Worm (Caenorhabditis elegans) whole organism, late embryonic: ENCODE measurements around the gene tpi-1.

Source experiments
- K02D7.2 ChIP-seq: sonication (generic microtip); optimal IDR thresholded peaks from 2 replicates; lab custom pipeline; 2017; ENCODE audit warnings: mild to moderate bottlenecking, missing genetic modification characterization, missing compliant biosample characterization
- T23F11.4 ChIP-seq: fragments of 200-800 bp; sonication (Bioruptor generic); optimal IDR thresholded peaks from 2 replicates; lab custom pipeline; 2018; ENCODE audit warnings: mild to moderate bottlenecking, missing genetic modification characterization, missing compliant biosample characterization
- Y22D7AL.16 ChIP-seq: sonication (generic microtip); optimal IDR thresholded peaks from 2 replicates; lab custom pipeline; 2016; ENCODE audit warnings: missing genetic modification characterization, missing compliant biosample characterization
- ahr-1 ChIP-seq: sonication (generic microtip); optimal IDR thresholded peaks from 2 replicates; lab custom pipeline; 2016; ENCODE audit warnings: missing genetic modification characterization, missing compliant biosample characterization
- ama-1 ChIP-seq: fragments of 150-350 bp; optimal IDR thresholded peaks from 2 replicates; lab custom pipeline; 2014
- ceh-14 ChIP-seq: sonication (generic microtip); optimal IDR thresholded peaks from 2 replicates; lab custom pipeline; 2016; ENCODE audit warnings: missing genotype, missing genetic modification characterization, missing compliant biosample characterization
- ceh-18 ChIP-seq: sonication (generic microtip); optimal IDR thresholded peaks from 2 replicates; lab custom pipeline; 2016; ENCODE audit warnings: missing genetic modification characterization, missing compliant biosample characterization
- ceh-24 ChIP-seq: sonication (generic microtip); optimal IDR thresholded peaks from 2 replicates; lab custom pipeline; 2016; ENCODE audit warnings: mild to moderate bottlenecking, missing genetic modification characterization, missing compliant biosample characterization
- ceh-30 ChIP-seq: fragments of 150-350 bp; optimal IDR thresholded peaks from 2 replicates; lab custom pipeline; 2014; ENCODE audit warnings: missing biosample characterization, missing genetic modification characterization
- ceh-34 ChIP-seq: sonication (generic microtip); optimal IDR thresholded peaks from 2 replicates; lab custom pipeline; 2016; ENCODE audit warnings: mild to moderate bottlenecking, missing genetic modification characterization, missing compliant biosample characterization
- ceh-45 ChIP-seq: fragments of 200-800 bp; sonication (Bioruptor generic); IDR thresholded peaks from 2 replicates; pipeline ENCODE4 v1.3.6; 2022; ENCODE audit warnings: missing genetic modification reagents, missing genetic modification characterization, missing compliant biosample characterization
- ceh-48 ChIP-seq: sonication (generic microtip); optimal IDR thresholded peaks from 2 replicates; lab custom pipeline; 2016; ENCODE audit warnings: missing genetic modification characterization, inconsistent platforms, missing compliant biosample characterization
- ceh-6 ChIP-seq: fragments of 200-800 bp; sonication (Bioruptor generic); optimal IDR thresholded peaks from 2 replicates; lab custom pipeline; 2018; ENCODE audit warnings: mild to moderate bottlenecking, missing genetic modification characterization, missing compliant biosample characterization
- ceh-9 ChIP-seq: sonication (generic microtip); optimal IDR thresholded peaks from 2 replicates; lab custom pipeline; 2016; ENCODE audit warnings: mild to moderate bottlenecking, missing genetic modification characterization, inconsistent platforms, missing compliant biosample characterization
- che-1 ChIP-seq: sonication (generic microtip); optimal IDR thresholded peaks from 2 replicates; lab custom pipeline; 2016; ENCODE audit warnings: mild to moderate bottlenecking, missing genetic modification characterization, missing compliant biosample characterization
- dmd-4 ChIP-seq: sonication (generic microtip); optimal IDR thresholded peaks from 2 replicates; lab custom pipeline; 2016; ENCODE audit warnings: borderline replicate concordance, missing genetic modification characterization, missing compliant biosample characterization
- dve-1 ChIP-seq: sonication (generic microtip); optimal IDR thresholded peaks from 2 replicates; lab custom pipeline; 2017; ENCODE audit warnings: antibody characterized with exemption, mild to moderate bottlenecking, missing genetic modification characterization, missing compliant biosample characterization
- elt-2 ChIP-seq: sonication (generic microtip); optimal IDR thresholded peaks from 2 replicates; lab custom pipeline; 2016; ENCODE audit warnings: missing genetic modification reagents, missing genetic modification characterization, missing compliant biosample characterization
- elt-4 ChIP-seq: sonication (generic microtip); optimal IDR thresholded peaks from 2 replicates; lab custom pipeline; 2016; ENCODE audit warnings: missing genetic modification characterization, missing compliant biosample characterization
- ets-4 ChIP-seq: sonication (generic microtip); optimal IDR thresholded peaks from 2 replicates; lab custom pipeline; 2016; ENCODE audit warnings: missing genetic modification characterization, missing compliant biosample characterization
- fax-1 ChIP-seq: sonication (generic microtip); optimal IDR thresholded peaks from 2 replicates; lab custom pipeline; 2016; ENCODE audit warnings: missing genotype, missing genetic modification characterization, missing compliant biosample characterization
- gmeb-2 ChIP-seq: sonication (generic microtip); optimal IDR thresholded peaks from 2 replicates; lab custom pipeline; 2016; ENCODE audit warnings: missing genetic modification characterization, inconsistent platforms, missing compliant biosample characterization
- hlh-30 ChIP-seq: sonication (generic microtip); optimal IDR thresholded peaks from 2 replicates; lab custom pipeline; 2017; ENCODE audit warnings: antibody characterized with exemption, missing genetic modification characterization, missing compliant biosample characterization; ENCODE audit not compliant: insufficient read depth
- hlh-8 ChIP-seq: sonication (generic microtip); optimal IDR thresholded peaks from 2 replicates; lab custom pipeline; 2016; ENCODE audit warnings: missing genotype, missing genetic modification characterization, missing compliant biosample characterization
- nfya-1 ChIP-seq: sonication (generic microtip); optimal IDR thresholded peaks from 2 replicates; lab custom pipeline; 2017; ENCODE audit warnings: missing genetic modification characterization, mild to moderate bottlenecking, missing compliant biosample characterization, antibody characterized with exemption, moderate library complexity
- pax-1 ChIP-seq: fragments of 150-350 bp; optimal IDR thresholded peaks from 2 replicates; lab custom pipeline; 2014; ENCODE audit warnings: missing biosample characterization, missing genetic modification characterization
- pqm-1 ChIP-seq: sonication (generic microtip); optimal IDR thresholded peaks from 2 replicates; lab custom pipeline; 2016; ENCODE audit warnings: missing genetic modification characterization, missing compliant biosample characterization
- sdc-2 ChIP-seq: sonication (generic microtip); optimal IDR thresholded peaks from 2 replicates; lab custom pipeline; 2016; ENCODE audit warnings: missing genotype, missing genetic modification characterization, missing compliant biosample characterization
- sox-2 ChIP-seq: fragments of 200-800 bp; sonication (Bioruptor generic); IDR thresholded peaks from 2 replicates; pipeline ENCODE4 v1.3.6; 2022; ENCODE audit warnings: missing genetic modification reagents, missing genetic modification characterization, missing compliant biosample characterization
- syd-9 ChIP-seq: sonication (generic microtip); optimal IDR thresholded peaks from 2 replicates; lab custom pipeline; 2016; ENCODE audit warnings: mild to moderate bottlenecking, missing genetic modification characterization, moderate library complexity, missing compliant biosample characterization
- tbx-2 ChIP-seq: sonication (generic microtip); optimal IDR thresholded peaks from 2 replicates; lab custom pipeline; 2016; ENCODE audit warnings: missing genetic modification characterization, missing compliant biosample characterization
- ttx-3 ChIP-seq: sonication (generic microtip); optimal IDR thresholded peaks from 2 replicates; lab custom pipeline; 2016; ENCODE audit warnings: missing genetic modification reagents, missing genetic modification characterization, missing compliant biosample characterization
- unc-42 ChIP-seq: sonication (generic microtip); optimal IDR thresholded peaks from 2 replicates; lab custom pipeline; 2016; ENCODE audit warnings: missing genotype, missing genetic modification characterization, missing compliant biosample characterization
- zip-5 ChIP-seq: sonication (generic microtip); optimal IDR thresholded peaks from 2 replicates; lab custom pipeline; 2016; ENCODE audit warnings: missing genetic modification characterization, missing compliant biosample characterization
- ztf-16 ChIP-seq: sonication (generic microtip); optimal IDR thresholded peaks from 2 replicates; lab custom pipeline; 2017; ENCODE audit warnings: missing genetic modification characterization, missing compliant biosample characterization

Gene tpi-1

ce11 chrII:12036075-12036474, 2.9 kb downstream of the tpi-1 start:
- TF ChIP-seq ama-1, result no peak
- TF ChIP-seq dve-1, result no peak
- TF ChIP-seq T23F11.4 (GFP tag; lab: Kevin White, UChicago), result no peak
- TF ChIP-seq ceh-34 (tag; lab: Kevin White, UChicago), result no peak
- TF ChIP-seq ets-4 (tag; lab: Kevin White, UChicago), result no peak
- no peak for TF ChIP-seq gmeb-2 (tag; lab: Kevin White, UChicago)
- no peak for TF ChIP-seq ceh-30 (tag; lab: Kevin White, UChicago)
- TF ChIP-seq ahr-1 (tag; lab: Kevin White, UChicago), result no peak
- TF ChIP-seq ceh-45 (GFP tag; lab: Robert Waterston, UW), result no peak
- TF ChIP-seq sox-2 (GFP tag; lab: Robert Waterston, UW), result no peak
- TF ChIP-seq ceh-24 (tag; lab: Kevin White, UChicago), result no peak

ce11 chrII:12028707-12029106, 10.2 kb downstream of the tpi-1 start:
- TF ChIP-seq ceh-34 (tag; lab: Kevin White, UChicago), result no peak
- no peak for TF ChIP-seq ets-4 (tag; lab: Kevin White, UChicago)
- TF ChIP-seq unc-42, result no peak
- TF ChIP-seq K02D7.2 (tag; lab: Kevin White, UChicago), result no peak
- TF ChIP-seq fax-1 (tag; lab: Kevin White, UChicago), result no peak
- TF ChIP-seq ceh-48 (tag; lab: Kevin White, UChicago), result no peak
- TF ChIP-seq sdc-2, result no peak
- no peak for TF ChIP-seq Y22D7AL.16 (tag; lab: Kevin White, UChicago)
- no peak for TF ChIP-seq zip-5 (tag; lab: Kevin White, UChicago)
- TF ChIP-seq ceh-24 (tag; lab: Kevin White, UChicago), result no peak
- no peak for TF ChIP-seq sox-2 (GFP tag; lab: Robert Waterston, UW)
- TF ChIP-seq, all 69 proteins: peak for 0

- TF ChIP-seq ztf-16, result no peak
- TF ChIP-seq ceh-6 (GFP tag; lab: Kevin White, UChicago), result no peak
- TF ChIP-seq gmeb-2 (tag; lab: Kevin White, UChicago), result no peak
- no peak for TF ChIP-seq dmd-4 (tag; lab: Kevin White, UChicago)
- no peak for TF ChIP-seq syd-9 (tag; lab: Kevin White, UChicago)
- TF ChIP-seq fax-1 (tag; lab: Kevin White, UChicago), result no peak
- no peak for TF ChIP-seq Y22D7AL.16 (tag; lab: Kevin White, UChicago)
- TF ChIP-seq che-1, result no peak
- no peak for TF ChIP-seq ceh-14
- no peak for TF ChIP-seq ahr-1 (tag; lab: Kevin White, UChicago)
- no peak for TF ChIP-seq ceh-9
- no peak for TF ChIP-seq elt-2
- TF ChIP-seq hlh-8, result no peak
- TF ChIP-seq nfya-1, result no peak
- no peak for TF ChIP-seq elt-4
- TF ChIP-seq pax-1, result no peak
- TF ChIP-seq ama-1, result no peak
These were observed 11.2 kb downstream of the tpi-1 start, which contains the start of gene Y17G7B.8 for ce11 chrII:12027697-12028245. Gene Y17G7B.8, minus strand, starts transcription at chrII:12027747.

- TF ChIP-seq zip-5 (tag; lab: Kevin White, UChicago) (no peak), hlh-30 (peak; percentile 28)
These were observed 15.5 kb downstream of the tpi-1 start, which contains the start of gene Y17G7B.12 for ce11 chrII:12023315-12023878. Gene Y17G7B.12, plus strand, starts transcription at chrII:12023861.

ce11 chrII:12008772-12009171, 30.2 kb downstream of the tpi-1 start, which contains the start of gene glb-29:
Gene glb-29, plus strand, starts transcription at chrII:12009072.
- no peak for TF ChIP-seq zip-5 (tag; lab: Kevin White, UChicago)
- no peak for TF ChIP-seq tbx-2 (tag; lab: Kevin White, UChicago)
- TF ChIP-seq dve-1, result no peak
- no peak for TF ChIP-seq ttx-3 (tag; lab: Kevin White, UChicago)
- no peak for TF ChIP-seq ceh-18 (tag; lab: Kevin White, UChicago)
- no peak for TF ChIP-seq pqm-1 (tag; lab: Kevin White, UChicago)
- TF ChIP-seq Y22D7AL.16 (tag; lab: Kevin White, UChicago), result no peak
- no peak for TF ChIP-seq nfya-1
- no peak for TF ChIP-seq ceh-24 (tag; lab: Kevin White, UChicago)
- TF ChIP-seq, all 69 proteins: peak for 0
